Fruit fly (Drosophila melanogaster): ENCODE measurements around the gene IPIP.

IPIP gene

DNA sequence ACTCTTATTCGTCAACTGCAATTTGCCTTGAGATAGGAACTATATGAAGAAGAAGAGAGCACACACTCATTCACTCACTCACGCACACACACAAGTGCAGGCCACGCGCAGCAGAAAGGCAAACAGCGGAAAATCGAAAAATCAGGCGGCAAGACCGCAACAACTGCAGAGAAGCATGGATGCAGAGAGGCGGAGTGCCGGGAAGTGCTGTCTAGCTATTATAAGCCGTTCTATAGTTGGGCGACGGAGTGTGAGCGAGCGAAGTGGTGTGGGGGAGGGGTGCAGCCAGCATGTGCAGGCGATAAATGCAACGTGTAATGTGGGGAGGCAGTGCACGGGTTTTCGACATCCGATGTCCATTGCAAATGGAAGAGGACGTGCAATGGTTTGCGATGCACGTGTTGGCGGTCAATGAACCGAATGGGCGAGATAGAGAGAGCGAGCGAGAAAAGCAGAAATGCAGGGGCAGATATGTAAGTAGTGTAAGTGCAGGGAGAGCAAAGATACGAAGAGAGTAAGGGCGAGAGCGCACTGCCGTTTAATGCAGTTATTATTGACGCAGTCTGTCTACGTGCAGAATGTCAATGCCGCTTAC, 31.1 kb downstream of the IPIP start (continued):
- no peak for TF ChIP-seq Blimp-1 (GFP tag; optimal IDR thresholded peaks at IDR 0.05)
- TF ChIP-seq CG6276 (GFP tag; optimal IDR thresholded peaks at IDR 0.05) = peak; percentile 21
- TF ChIP-seq CG10669 (GFP tag; optimal IDR thresholded peaks at IDR 0.05) = no peak
- peak; percentile 29 for TF ChIP-seq vri (GFP tag; optimal IDR thresholded peaks at IDR 0.05)
- TF ChIP-seq CG6854 (GFP tag; optimal IDR thresholded peaks at IDR 0.05) = peak; percentile 50
- peak; percentile 75 for TF ChIP-seq Lpt (GFP tag; optimal IDR thresholded peaks at IDR 0.05)
- TF ChIP-seq dsx (GFP tag; optimal IDR thresholded peaks at IDR 0.05; ENCODE audit: poor library complexity, severe bottlenecking) = peak; percentile 30
- TF ChIP-seq spab (GFP tag; optimal IDR thresholded peaks at IDR 0.05) = no peak
- TF ChIP-seq CG11762 (GFP tag; optimal IDR thresholded peaks at IDR 0.05; ENCODE audit: insufficient read depth) = no peak
- TF ChIP-seq fd85E (GFP tag; optimal IDR thresholded peaks at IDR 0.05) = no peak
- TF ChIP-seq salr (GFP tag; optimal IDR thresholded peaks at IDR 0.05) = no peak
- peak; percentile 85 for TF ChIP-seq svp (GFP tag)
- no peak for TF ChIP-seq fd59A (GFP tag; optimal IDR thresholded peaks at IDR 0.05)
- TF ChIP-seq topi (GFP tag; optimal IDR thresholded peaks at IDR 0.05) = peak; percentile 8
- no peak for TF ChIP-seq Hr38 (GFP tag; optimal IDR thresholded peaks at IDR 0.05)
- TF ChIP-seq CG11902 (GFP tag; optimal IDR thresholded peaks at IDR 0.05) = no peak
- no peak for TF ChIP-seq Hr4 (GFP tag; optimal IDR thresholded peaks at IDR 0.05)
- no peak for TF ChIP-seq CG32006 (GFP tag; optimal IDR thresholded peaks at IDR 0.05)
- TF ChIP-seq Ets21C (GFP tag; optimal IDR thresholded peaks at IDR 0.05) = no peak
- TF ChIP-seq CG3032 (tag; optimal IDR thresholded peaks at IDR 0.05) = no peak
- peak; percentile 25 for TF ChIP-seq CG1621 (tag; optimal IDR thresholded peaks at IDR 0.05)
- no peak for TF ChIP-seq Ets96B (tag; optimal IDR thresholded peaks at IDR 0.05)
- no peak for TF ChIP-seq achi (GFP tag; optimal IDR thresholded peaks at IDR 0.05)
- peak; percentile 63 to 72 for TF ChIP-seq ss (GFP tag; optimal IDR thresholded peaks at IDR 0.05)
- no peak for TF ChIP-seq acj6 (GFP tag; optimal IDR thresholded peaks at IDR 0.05)
- TF ChIP-seq Eip78C (GFP tag) = peak; percentile 88
- peak; percentile 63 for TF ChIP-seq CG16779 (tag; optimal IDR thresholded peaks at IDR 0.05)
- no peak for TF ChIP-seq lz (GFP tag; optimal IDR thresholded peaks at IDR 0.05)
- no peak for TF ChIP-seq Eip93F (GFP tag; optimal IDR thresholded peaks at IDR 0.05)
- no peak for TF ChIP-seq CG6808 (GFP tag; optimal IDR thresholded peaks at IDR 0.05)
- no peak for TF ChIP-seq CG31627 (GFP tag; optimal IDR thresholded peaks at IDR 0.05)

dm6 chr2L:6080329-6080728, 32.5 kb downstream of the IPIP start:
- TF ChIP-seq OdsH (GFP tag; optimal IDR thresholded peaks at IDR 0.05) = no peak
- TF ChIP-seq CG16779 (tag; optimal IDR thresholded peaks at IDR 0.05) = peak; percentile 39
- no peak for TF ChIP-seq lz (GFP tag; optimal IDR thresholded peaks at IDR 0.05)
- peak; percentile 28; the same call in 1 of the 3 replicates for TF ChIP-seq CG6163 (GFP tag; IDR thresholded peaks at IDR 0.05)
- peak; percentile 91 for TF ChIP-seq fkh (GFP tag; optimal IDR thresholded peaks at IDR 0.05)
- TF ChIP-seq CG3032 (tag; optimal IDR thresholded peaks at IDR 0.05) = no peak

DNA sequence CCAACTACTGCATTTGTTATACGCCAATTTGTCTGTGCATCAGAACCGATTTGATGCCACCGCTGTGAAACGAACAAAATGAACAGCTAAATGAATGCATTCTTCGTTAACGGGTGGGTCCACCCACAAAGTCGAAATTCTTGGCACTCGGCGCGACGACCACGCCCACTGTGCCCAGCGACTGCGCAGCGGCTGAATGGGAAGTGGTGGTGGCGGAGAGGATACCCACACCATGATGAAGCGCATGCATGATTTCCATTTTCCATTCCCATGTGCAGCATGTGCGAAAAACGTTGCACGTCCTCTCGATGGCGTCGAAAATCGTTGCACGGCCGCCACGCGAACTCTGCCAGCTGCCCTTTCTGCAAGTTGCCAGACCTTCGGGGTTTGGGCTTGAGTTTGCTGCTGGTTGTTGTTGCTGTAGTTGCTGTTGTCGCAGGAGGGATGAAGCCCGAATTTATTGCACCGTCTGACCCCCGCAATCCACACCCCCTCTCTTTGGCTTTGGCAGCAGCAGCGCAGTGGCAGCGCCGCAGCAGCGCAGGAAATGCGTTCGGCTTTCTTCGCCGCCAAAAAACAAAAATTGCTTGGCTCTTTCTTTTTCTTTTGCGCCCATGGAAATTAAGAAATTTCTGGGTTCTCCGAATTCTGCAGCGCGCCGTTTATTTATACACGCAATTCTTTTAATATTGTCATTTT, 33.5 kb downstream of the IPIP start:
- no peak for TF ChIP-seq dsx (GFP tag; optimal IDR thresholded peaks at IDR 0.05; ENCODE audit: poor library complexity, severe bottlenecking)
- TF ChIP-seq CG6163 (GFP tag; IDR thresholded peaks at IDR 0.05) = peak; percentile 29; the same call in 1 of the 3 replicates
- peak; percentile 42 for TF ChIP-seq Blimp-1 (GFP tag; optimal IDR thresholded peaks at IDR 0.05)
- peak; percentile 93 for TF ChIP-seq svp (GFP tag)
- no peak for TF ChIP-seq vri (GFP tag; optimal IDR thresholded peaks at IDR 0.05)
- peak; percentile 72 for TF ChIP-seq CG6854 (GFP tag; optimal IDR thresholded peaks at IDR 0.05)
- TF ChIP-seq CG10631 (GFP tag; optimal IDR thresholded peaks at IDR 0.05) = no peak
- peak; percentile 73 for TF ChIP-seq Eip93F (GFP tag; optimal IDR thresholded peaks at IDR 0.05)
- peak; percentile 54 to 73 for TF ChIP-seq ss (GFP tag; optimal IDR thresholded peaks at IDR 0.05)
- peak; percentile 93 for TF ChIP-seq Eip78C (GFP tag)
- TF ChIP-seq Met (GFP tag; optimal IDR thresholded peaks at IDR 0.05) = peak; percentile 100
- TF ChIP-seq salr (GFP tag; optimal IDR thresholded peaks at IDR 0.05) = no peak
- TF ChIP-seq Hr39 (GFP tag; optimal IDR thresholded peaks at IDR 0.05) = peak; percentile 4
